Worm (Caenorhabditis elegans): ENCODE data around the gene F56D6.14.

Gene F56D6.14

DNA sequence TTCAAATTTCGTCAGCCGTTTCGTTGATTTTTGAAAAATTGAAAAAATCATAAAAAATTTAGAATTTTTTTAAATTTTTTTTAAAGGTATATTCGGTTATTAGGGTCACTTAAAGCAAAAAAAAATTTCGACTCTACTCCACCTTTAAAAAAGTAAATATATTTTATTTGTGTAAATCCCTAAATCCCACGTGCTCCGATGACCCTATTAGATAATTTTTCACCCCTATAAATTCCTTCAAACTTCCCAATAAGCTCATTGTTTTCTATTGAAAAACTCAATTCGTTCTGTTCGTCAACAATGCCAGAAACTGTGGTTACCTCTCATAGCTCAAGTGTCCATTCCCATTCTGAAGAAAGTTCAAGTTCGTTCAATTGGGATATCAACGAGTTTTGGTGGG is 4.9 kb upstream of the F56D6.14 start, which contains the start of gene F56D6.20:
F56D6.20 (plus strand) TSS at position 301 of the 400 bp plus-strand sequence.
- no peak for TF ChIP-seq nhr-48 (tag; optimal IDR thresholded peaks at IDR 0.05)
- no peak for TF ChIP-seq daf-19 (GFP tag; conservative IDR thresholded peaks at IDR 0.05)
- TF ChIP-seq lin-15B (tag; optimal IDR thresholded peaks at IDR 0.05): no peak
- no peak for TF ChIP-seq nhr-237 (tag; optimal IDR thresholded peaks at IDR 0.05)
- TF ChIP-seq spr-3 (GFP tag; optimal IDR thresholded peaks at IDR 0.05): no peak
- no peak for TF ChIP-seq gei-8 (GFP tag; optimal IDR thresholded peaks at IDR 0.05)
- no peak for TF ChIP-seq ceh-28 (tag; optimal IDR thresholded peaks at IDR 0.05)
- no peak for TF ChIP-seq daf-16 (GFP tag; optimal IDR thresholded peaks at IDR 0.05)
- no peak for TF ChIP-seq daf-16 (tag; optimal IDR thresholded peaks at IDR 0.05)
- no peak for TF ChIP-seq ZK546.5 (tag; optimal IDR thresholded peaks at IDR 0.05)
- no peak for TF ChIP-seq saeg-2 (GFP tag; IDR thresholded peaks at IDR 0.05)
- no peak for TF ChIP-seq F49E8.2 (tag; optimal IDR thresholded peaks at IDR 0.05; ENCODE audit: borderline replicate concordance)
- no peak for TF ChIP-seq ama-1 (optimal IDR thresholded peaks at IDR 0.05)
- TF ChIP-seq nhr-25 (tag; optimal IDR thresholded peaks at IDR 0.05; ENCODE audit: borderline replicate concordance, insufficient read depth): no peak

DNA sequence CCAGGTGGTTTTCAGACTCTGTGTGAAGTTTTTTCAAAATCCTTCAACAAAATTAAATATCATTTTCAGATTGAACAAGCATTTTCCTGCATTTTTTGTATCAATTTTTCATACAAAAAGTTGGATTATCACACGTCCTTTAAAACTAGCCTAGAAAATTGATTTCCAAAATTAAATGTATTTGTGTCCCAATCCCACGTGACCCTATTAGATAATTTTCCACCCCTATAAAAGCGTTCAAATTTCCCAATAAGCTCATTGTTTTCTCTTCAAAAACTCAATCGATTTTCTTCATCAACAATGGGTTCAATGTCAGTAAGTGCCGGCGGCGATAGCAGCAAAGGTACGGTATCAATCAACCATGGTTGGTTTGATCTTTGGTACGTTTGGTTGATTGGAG is 3.0 kb upstream of the F56D6.14 start, which contains the start of gene F56D6.19:
F56D6.19 (plus strand) TSS at position 301 of the 400 bp plus-strand sequence.
- TF ChIP-seq ceh-32 (tag; optimal IDR thresholded peaks at IDR 0.05; ENCODE audit: poor library complexity): no peak
- TF ChIP-seq zip-2 (tag; optimal IDR thresholded peaks at IDR 0.05): no peak
- TF ChIP-seq ceh-44 (GFP tag; IDR thresholded peaks at IDR 0.05): no peak
- TF ChIP-seq nhr-25 (tag; optimal IDR thresholded peaks at IDR 0.05; ENCODE audit: borderline replicate concordance, insufficient read depth): no peak
- TF ChIP-seq nhr-48 (tag; optimal IDR thresholded peaks at IDR 0.05): no peak
- no peak for TF ChIP-seq nhr-10 (tag; optimal IDR thresholded peaks at IDR 0.05)
- TF ChIP-seq dve-1 (tag; optimal IDR thresholded peaks at IDR 0.05; ENCODE audit: insufficient read depth): no peak
- no peak for TF ChIP-seq snpc-4 (tag; optimal IDR thresholded peaks at IDR 0.05)
- no peak for TF ChIP-seq unc-130 (GFP tag; optimal IDR thresholded peaks at IDR 0.05)
- TF ChIP-seq hif-1 (tag; optimal IDR thresholded peaks at IDR 0.05): no peak
- TF ChIP-seq zag-1 (tag; optimal IDR thresholded peaks at IDR 0.05): no peak
- TF ChIP-seq hlh-11 (tag; optimal IDR thresholded peaks at IDR 0.05): no peak
- TF ChIP-seq zfp-3 (GFP tag; conservative IDR thresholded peaks at IDR 0.05): no peak
- TF ChIP-seq nhr-102 (tag; optimal IDR thresholded peaks at IDR 0.05): no peak
- no peak for TF ChIP-seq tra-1 (GFP tag; IDR thresholded peaks at IDR 0.05)
- TF ChIP-seq daf-8 (GFP tag; IDR thresholded peaks at IDR 0.05): no peak
- TF ChIP-seq D1046.2 (GFP tag; IDR thresholded peaks at IDR 0.05): no peak

DNA sequence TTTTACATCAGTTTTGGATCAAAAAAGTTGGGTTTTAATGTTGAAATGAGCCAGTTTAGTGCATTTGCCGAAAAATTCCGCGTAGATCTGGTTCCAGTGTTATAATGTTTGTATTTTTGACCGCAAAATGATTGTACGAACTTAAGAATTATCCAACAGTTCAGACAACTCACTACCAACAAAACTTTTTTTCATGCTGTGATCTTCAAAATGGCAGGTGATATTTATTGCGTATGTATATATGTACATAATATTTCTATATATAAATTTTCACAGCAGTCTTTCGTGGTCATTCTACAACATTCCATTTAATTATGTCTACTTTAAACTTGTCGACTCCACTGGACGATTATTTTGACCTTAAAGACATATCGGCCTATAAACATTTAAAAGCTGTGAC is 2.2 kb upstream of the F56D6.14 start, which contains the start of gene srz-20:
srz-20 (plus strand) TSS at position 301 of the 400 bp plus-strand sequence.
- TF ChIP-seq D1046.2 (GFP tag; IDR thresholded peaks at IDR 0.05): no peak
- TF ChIP-seq lin-38 (GFP tag; IDR thresholded peaks at IDR 0.05): no peak
- no peak for TF ChIP-seq gei-8 (GFP tag; optimal IDR thresholded peaks at IDR 0.05)
- TF ChIP-seq egl-43 (GFP tag; IDR thresholded peaks at IDR 0.05): no peak
- TF ChIP-seq ceh-44 (GFP tag; IDR thresholded peaks at IDR 0.05): no peak
- no peak for TF ChIP-seq lin-13 (GFP tag; optimal IDR thresholded peaks at IDR 0.05)
- TF ChIP-seq zfp-2 (tag; optimal IDR thresholded peaks at IDR 0.05): no peak
- no peak for TF ChIP-seq lim-7 (GFP tag; IDR thresholded peaks at IDR 0.05)
- TF ChIP-seq rbr-2 (tag; optimal IDR thresholded peaks at IDR 0.05): no peak
- TF ChIP-seq egl-27 (tag; optimal IDR thresholded peaks at IDR 0.05): no peak
- TF ChIP-seq R02D3.7 (tag; optimal IDR thresholded peaks at IDR 0.05): no peak

DNA sequence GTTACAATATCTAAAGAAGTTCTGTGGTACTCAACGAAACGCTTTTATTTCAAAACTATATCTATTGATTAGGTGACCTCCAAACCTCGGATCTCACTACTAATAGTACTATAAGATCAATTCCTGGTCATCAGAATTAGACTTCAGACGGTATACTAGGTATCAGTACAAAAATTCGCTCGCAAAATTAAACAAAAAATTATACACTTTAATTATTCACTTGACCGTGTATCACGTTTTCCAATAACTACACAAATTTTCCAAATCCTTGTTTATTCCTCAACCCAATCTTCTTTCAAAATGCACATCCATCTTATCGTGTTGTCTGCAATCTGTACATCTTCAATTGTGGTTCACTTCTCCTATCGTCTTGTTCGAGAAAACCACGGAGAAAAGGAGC is 655 bp downstream of the F56D6.14 start, which contains the start of gene F56D6.23:
F56D6.23 (plus strand) TSS at position 301 of the 400 bp plus-strand sequence.
- TF ChIP-seq lin-13 (GFP tag; optimal IDR thresholded peaks at IDR 0.05) (no peak), nhr-76 (tag; optimal IDR thresholded peaks at IDR 0.05) (no peak), rbr-2 (tag; optimal IDR thresholded peaks at IDR 0.05) (no peak), ama-1 (optimal IDR thresholded peaks at IDR 0.05) (no peak), zag-1 (tag; optimal IDR thresholded peaks at IDR 0.05) (no peak), lin-38 (GFP tag; IDR thresholded peaks at IDR 0.05) (no peak), aha-1 (tag) (no peak)
